Fruit fly (Drosophila melanogaster): ENCODE data around the gene Tsp3A.
A peak's percentile ranks its signal among the peaks of the same experiment; 100 is the strongest.

Gene Tsp3A

DNA sequence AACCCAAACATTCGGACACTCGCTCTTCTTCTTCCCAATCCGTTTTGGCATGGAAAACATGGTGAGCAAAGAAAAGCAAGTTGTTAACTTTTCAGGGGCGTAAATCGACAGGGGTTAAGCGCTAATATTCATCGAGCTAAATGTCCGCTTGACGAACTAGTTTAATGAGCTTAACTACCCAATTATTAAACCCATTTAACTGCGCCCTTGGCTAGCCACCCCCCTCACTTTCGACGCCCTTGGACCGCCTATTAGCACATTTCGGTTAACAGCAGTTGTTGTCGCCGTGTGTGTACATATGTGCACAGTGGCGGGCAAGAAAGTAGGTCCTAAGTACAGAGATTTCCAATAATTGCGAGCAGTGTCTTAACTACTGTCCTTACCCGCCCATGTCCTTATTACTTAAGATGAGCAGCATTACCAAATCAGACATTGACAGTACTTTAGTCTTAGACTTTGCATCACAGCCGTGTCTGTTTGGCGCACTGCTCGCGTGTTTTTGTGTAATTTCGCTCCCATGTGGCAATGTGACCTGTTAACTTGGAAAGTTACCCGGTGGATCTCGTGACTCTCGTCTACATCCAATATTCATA is 30.0 kb downstream of the Tsp3A start (continued):
- peak; percentile 70 for TF ChIP-seq sug (tag; optimal IDR thresholded peaks at IDR 0.05)
- TF ChIP-seq CG17328 (GFP tag; IDR thresholded peaks at IDR 0.05) = peak; percentile 90
- TF ChIP-seq CG3838 (GFP tag; optimal IDR thresholded peaks at IDR 0.05) = peak; percentile 21
- peak; percentile 68 for TF ChIP-seq zen (tag; optimal IDR thresholded peaks at IDR 0.05)
- TF ChIP-seq CG31224 (GFP tag; IDR thresholded peaks at IDR 0.05) = peak; percentile 92
- TF ChIP-seq trh (GFP tag; optimal IDR thresholded peaks at IDR 0.05) = peak; percentile 80
- TF ChIP-seq MTF-1 (GFP tag; optimal IDR thresholded peaks at IDR 0.05; ENCODE audit: borderline replicate concordance) = peak; percentile 76
- TF ChIP-seq Sry-β (GFP tag; optimal IDR thresholded peaks at IDR 0.05) = no peak
- no peak for TF ChIP-seq hkb (optimal IDR thresholded peaks at IDR 0.05)
- peak; percentile 91 for TF ChIP-seq hkb (GFP tag; IDR thresholded peaks at IDR 0.05)
- TF ChIP-seq CG13424 (tag; optimal IDR thresholded peaks at IDR 0.05) = peak; percentile 78
- TF ChIP-seq BEAF-32 (GFP tag; optimal IDR thresholded peaks at IDR 0.05) = no peak
- peak; percentile 83 for TF ChIP-seq CG13123 (GFP tag; optimal IDR thresholded peaks at IDR 0.05)
- TF ChIP-seq CG6654 (GFP tag; optimal IDR thresholded peaks at IDR 0.05) = peak; percentile 72
- peak; percentile 90 for TF ChIP-seq CG11695 (GFP tag; IDR thresholded peaks at IDR 0.05)
- peak; percentile 96 for TF ChIP-seq CG11247 (GFP tag; IDR thresholded peaks at IDR 0.05)
- peak; percentile 90 for TF ChIP-seq E2f1 (GFP tag; IDR thresholded peaks at IDR 0.05)
- peak; percentile 93 for TF ChIP-seq Taf1 (GFP tag; IDR thresholded peaks at IDR 0.05)
- TF ChIP-seq CG33213 (GFP tag; optimal IDR thresholded peaks at IDR 0.05) = peak; percentile 81
- peak; percentile 80 for TF ChIP-seq CG18011 (GFP tag; optimal IDR thresholded peaks at IDR 0.05)
- peak; percentile 77 for TF ChIP-seq CG11723 (GFP tag; optimal IDR thresholded peaks at IDR 0.05)
- TF ChIP-seq gsb (GFP tag; IDR thresholded peaks at IDR 0.05) = peak; percentile 92
- TF ChIP-seq CrebB (tag; optimal IDR thresholded peaks at IDR 0.05) = peak; percentile 86
- peak; percentile 28 for TF ChIP-seq sqz (GFP tag; optimal IDR thresholded peaks at IDR 0.05)
- peak; percentile 70 for TF ChIP-seq Ravus (GFP tag; IDR thresholded peaks at IDR 0.05)
- TF ChIP-seq CG32532 (GFP tag; IDR thresholded peaks at IDR 0.05) = peak; percentile 97
- no peak for TF ChIP-seq grn (GFP tag; optimal IDR thresholded peaks at IDR 0.05)
- TF ChIP-seq CG6272 (GFP tag; IDR thresholded peaks at IDR 0.05) = peak; percentile 91
- TF ChIP-seq slbo (GFP tag; IDR thresholded peaks at IDR 0.05) = peak; percentile 98
- TF ChIP-seq TFAM (GFP tag; optimal IDR thresholded peaks at IDR 0.05) = peak; percentile 5
- no peak for TF ChIP-seq nom (GFP tag; optimal IDR thresholded peaks at IDR 0.05)
- peak; percentile 93 for TF ChIP-seq her (GFP tag; optimal IDR thresholded peaks at IDR 0.05)
- peak; percentile 95 for TF ChIP-seq vfl (GFP tag; optimal IDR thresholded peaks at IDR 0.05)
- TF ChIP-seq CG13287 (GFP tag; IDR thresholded peaks at IDR 0.05; ENCODE audit: partially characterized antibody) = no peak
- TF ChIP-seq odd (GFP tag; optimal IDR thresholded peaks at IDR 0.05) = peak; percentile 73
- TF ChIP-seq Sox100B (GFP tag; optimal IDR thresholded peaks at IDR 0.05) = peak; percentile 64
- TF ChIP-seq Hr3 (GFP tag; optimal IDR thresholded peaks at IDR 0.05) = peak; percentile 86
- peak; percentile 82 for TF ChIP-seq fd96Cb (tag; optimal IDR thresholded peaks at IDR 0.05)
- peak; percentile 65 for TF ChIP-seq CG17568 (GFP tag; optimal IDR thresholded peaks at IDR 0.05)
- TF ChIP-seq Drgx (GFP tag; IDR thresholded peaks at IDR 0.05) = peak; percentile 97
- TF ChIP-seq Lhr (GFP tag; optimal IDR thresholded peaks at IDR 0.05) = peak; percentile 46
- peak; percentile 90 for TF ChIP-seq crc (GFP tag; optimal IDR thresholded peaks at IDR 0.05)
- TF ChIP-seq crol (GFP tag; IDR thresholded peaks at IDR 0.05) = no peak
- TF ChIP-seq CG7963 (GFP tag; IDR thresholded peaks at IDR 0.05; ENCODE audit: partially characterized antibody) = no peak
- TF ChIP-seq Ets97D (GFP tag; optimal IDR thresholded peaks at IDR 0.05) = peak; percentile 73
- TF ChIP-seq MBD-R2 (GFP tag; IDR thresholded peaks at IDR 0.05) = peak; percentile 91
- TF ChIP-seq HmgD (GFP tag; optimal IDR thresholded peaks at IDR 0.05) = peak; percentile 96
- peak; percentile 83 for TF ChIP-seq CG11093 (GFP tag; IDR thresholded peaks at IDR 0.05)
- peak; percentile 89 for TF ChIP-seq Myb (GFP tag; optimal IDR thresholded peaks at IDR 0.05)
- TF ChIP-seq CG31388 (GFP tag; optimal IDR thresholded peaks at IDR 0.05) = peak; percentile 53
- TF ChIP-seq CG13894 (tag; optimal IDR thresholded peaks at IDR 0.05) = peak; percentile 89
